Worm (Caenorhabditis elegans) whole organism, early embryonic: ENCODE measurements around the gene aqp-1.

ENCODE experiments used
- B0310.2 ChIP-seq: sonication (generic microtip); optimal IDR thresholded peaks from 2 replicates; lab custom pipeline; 2016; ENCODE audit warnings: mild to moderate bottlenecking, missing genetic modification characterization, missing compliant biosample characterization
- ama-1 ChIP-seq: fragments of 150-350 bp; optimal IDR thresholded peaks from 2 replicates; lab custom pipeline; 2014
- ceh-13 ChIP-seq: fragments of 200-800 bp; sonication (Bioruptor generic); optimal IDR thresholded peaks from 2 replicates; lab custom pipeline; 2018; ENCODE audit warnings: mild to moderate bottlenecking, missing genetic modification characterization, missing compliant biosample characterization
- ets-7 ChIP-seq: sonication (generic microtip); optimal IDR thresholded peaks from 2 replicates; lab custom pipeline; 2016; ENCODE audit warnings: missing genotype, missing genetic modification characterization, missing compliant biosample characterization
- pes-1 ChIP-seq: fragments of 200-800 bp; sonication (Bioruptor generic); IDR thresholded peaks from 2 replicates; pipeline ENCODE4 v1.3.6; 2022; ENCODE audit warnings: missing genetic modification reagents, missing genetic modification characterization, missing compliant biosample characterization
- sea-1 ChIP-seq: fragments of 200-800 bp; sonication (Bioruptor generic); conservative IDR thresholded peaks from 2 replicates; pipeline ENCODE4 v1.3.6; 2022; ENCODE audit warnings: missing genetic modification characterization, missing compliant biosample characterization
- tbx-11 ChIP-seq: fragments of 200-800 bp; sonication (Bioruptor generic); IDR thresholded peaks from 2 replicates; pipeline ENCODE4 v1.3.6; 2022; ENCODE audit warnings: missing genetic modification characterization, missing compliant biosample characterization
- tra-4 ChIP-seq: sonication (generic microtip); optimal IDR thresholded peaks from 2 replicates; lab custom pipeline; 2017; ENCODE audit warnings: missing genetic modification characterization, missing compliant biosample characterization

ce11 chrII:7196040-7196439 is 42.1 kb downstream of the aqp-1 start, which contains the start of gene maoc-1:
- TF ChIP-seq ama-1 (lab: Kevin White, UChicago) (no peak), B0310.2 (tag; lab: Kevin White, UChicago) (no peak), pes-1 (GFP tag; lab: Robert Waterston, UW) (no peak), sea-1 (GFP tag; lab: Robert Waterston, UW) (no peak), ceh-13 (GFP tag; lab: Kevin White, UChicago) (no peak), tbx-11 (GFP tag; lab: Robert Waterston, UW) (no peak), tra-4 (no peak), ets-7 (tag; lab: Kevin White, UChicago) (no peak)
